Worm (Caenorhabditis elegans): Measurements from ENCODE around the gene F59D12.5.

DNA sequence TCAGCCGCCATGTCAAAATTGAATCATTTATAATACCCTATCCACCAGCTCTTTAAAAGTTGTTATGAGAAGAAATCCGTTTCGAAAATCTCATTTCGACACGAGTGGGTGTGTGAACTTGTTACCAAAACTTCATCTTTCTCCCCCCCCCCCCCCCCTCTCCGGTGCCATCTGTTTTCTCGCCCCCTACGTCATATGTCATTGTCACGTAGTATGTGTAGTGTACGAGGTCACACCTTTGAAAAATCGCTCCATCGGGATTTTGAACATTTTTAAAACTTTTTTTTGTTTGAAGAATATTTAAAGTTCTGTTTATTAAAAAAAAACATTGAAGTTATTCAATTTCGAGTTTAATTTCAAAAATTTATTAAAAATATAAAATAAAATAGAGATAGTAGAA lies 19.4 kb downstream of the F59D12.5 start:
- no peak for TF ChIP-seq nhr-237 (tag; optimal IDR thresholded peaks at IDR 0.05)
- no peak for TF ChIP-seq sptf-1 (tag; optimal IDR thresholded peaks at IDR 0.05)
- no peak for TF ChIP-seq nhr-28 (tag; optimal IDR thresholded peaks at IDR 0.05)
- no peak for TF ChIP-seq mep-1 (tag; optimal IDR thresholded peaks at IDR 0.05)

Data from whole organism, mixed stage, embryonic.